Fruit fly (Drosophila melanogaster): ENCODE data around the gene CG10140.

DNA sequence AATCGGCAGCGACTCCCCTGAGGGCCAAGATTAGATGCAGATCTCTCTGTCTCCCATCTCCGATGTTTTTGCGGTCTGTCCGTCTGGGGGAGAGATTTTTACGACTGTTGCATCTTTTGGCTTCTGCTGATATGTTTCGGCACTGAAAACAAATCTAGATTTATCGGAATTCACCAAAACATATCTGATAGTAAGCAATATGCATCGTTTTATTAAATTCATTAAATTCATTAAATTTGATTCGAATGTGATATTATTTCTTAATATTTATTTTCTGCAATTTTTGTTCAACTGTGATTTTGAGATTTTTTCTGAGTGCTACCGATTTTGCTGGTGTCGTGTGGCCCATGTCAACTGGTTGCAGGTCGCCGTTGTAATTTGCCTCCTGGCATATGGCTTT is 46.7 kb downstream of the CG10140 start:
- TF ChIP-seq CTCF (optimal IDR thresholded peaks at IDR 0.05), result no peak
- no peak for TF ChIP-seq CG8478 (optimal IDR thresholded peaks at IDR 0.05)
